Worm (Caenorhabditis elegans): Measurements from ENCODE around the gene mrpl-4.

mrpl-4 gene

DNA sequence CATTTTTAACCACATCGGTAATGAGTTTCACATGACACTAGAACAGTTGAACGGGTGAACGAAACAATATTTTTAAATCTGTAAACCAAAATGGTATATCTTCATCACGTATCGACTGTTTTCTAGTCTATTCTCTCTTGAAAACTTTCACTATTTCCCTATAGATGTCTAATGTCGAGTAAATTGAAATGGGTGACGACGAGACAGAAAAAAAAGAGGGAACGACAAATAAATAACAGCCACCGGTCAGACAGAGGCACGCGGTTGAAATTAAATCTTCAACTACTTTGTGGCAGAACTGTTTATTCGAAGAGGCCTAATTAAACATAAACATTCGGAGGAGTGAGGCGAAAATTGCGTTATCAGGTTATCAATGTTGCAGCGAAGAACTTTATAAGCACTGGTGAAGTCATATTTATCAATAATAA is 32.7 kb upstream of the mrpl-4 start:
- peak; percentile 60 for TF ChIP-seq nhr-80 (tag; optimal IDR thresholded peaks at IDR 0.05)
- TF ChIP-seq F57C9.4 (tag; optimal IDR thresholded peaks at IDR 0.05), result no peak

DNA sequence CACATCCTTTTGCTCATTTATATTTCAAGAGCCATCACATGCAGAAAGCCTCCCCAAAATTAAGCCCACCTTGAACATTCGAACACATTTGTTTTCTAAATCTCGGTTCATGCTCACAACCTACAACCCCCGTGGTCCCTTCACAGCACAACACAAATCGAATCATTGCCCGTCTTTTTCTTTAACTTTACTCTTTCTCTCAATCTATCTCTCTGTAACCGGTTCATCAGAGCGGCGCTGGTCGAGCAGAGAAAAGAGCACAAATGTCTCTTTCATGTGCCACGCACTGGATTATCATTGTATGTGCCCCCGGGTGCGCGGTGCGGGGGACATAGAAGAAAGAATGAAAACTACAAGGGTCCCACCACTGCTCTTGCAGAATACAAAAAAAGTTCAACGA is 31.8 kb upstream of the mrpl-4 start:
- no peak for TF ChIP-seq rpc-1 (optimal IDR thresholded peaks at IDR 0.05)
- TF ChIP-seq rpc-1 (tag; optimal IDR thresholded peaks at IDR 0.05), result no peak
- TF ChIP-seq nfya-2 (GFP tag; IDR thresholded peaks at IDR 0.05), result no peak
- no peak for TF ChIP-seq lin-35 (GFP tag; optimal IDR thresholded peaks at IDR 0.05)
- no peak for TF ChIP-seq ztf-18 (tag; optimal IDR thresholded peaks at IDR 0.05)
- no peak for TF ChIP-seq Y56A3A.18 (GFP tag; IDR thresholded peaks at IDR 0.05)
- no peak for TF ChIP-seq Y95B8A.8 (GFP tag; IDR thresholded peaks at IDR 0.05)
- no peak for TF ChIP-seq tlf-1 (GFP tag; optimal IDR thresholded peaks at IDR 0.05)
- TF ChIP-seq K12H6.12 (tag; optimal IDR thresholded peaks at IDR 0.05), result peak; percentile 26
- 0 out of 2 replicates have a peak, but pooled peaks have one; percentile 15 for TF ChIP-seq zfh-2 (GFP tag; conservative IDR thresholded peaks at IDR 0.05)
- TF ChIP-seq lin-26 (GFP tag; IDR thresholded peaks at IDR 0.05), result 0 out of 2 replicates have a peak, but pooled peaks have one; percentile 49
- no peak for TF ChIP-seq fkh-3 (tag; optimal IDR thresholded peaks at IDR 0.05)

DNA sequence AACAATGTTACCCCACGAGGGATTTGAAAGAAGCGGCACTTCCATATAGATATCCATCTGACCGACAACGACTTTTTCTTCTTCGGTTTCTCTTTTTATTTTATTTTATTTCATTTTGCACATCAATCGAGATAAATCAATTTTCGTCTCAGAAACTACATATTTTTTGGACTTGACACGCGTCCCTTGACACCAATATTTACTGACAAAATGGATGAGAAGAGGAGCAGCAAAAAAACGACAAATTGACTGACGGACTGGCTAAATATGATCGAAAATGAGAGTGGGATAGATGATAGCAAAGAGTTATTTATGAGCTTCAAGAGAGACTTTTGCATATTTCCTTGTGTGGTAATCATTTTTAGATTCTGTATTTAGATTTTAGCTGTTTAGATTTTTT is 29.7 kb upstream of the mrpl-4 start:
- TF ChIP-seq repo-1 (tag; optimal IDR thresholded peaks at IDR 0.05) (no peak), ceh-79 (tag; optimal IDR thresholded peaks at IDR 0.05) (no peak)

DNA sequence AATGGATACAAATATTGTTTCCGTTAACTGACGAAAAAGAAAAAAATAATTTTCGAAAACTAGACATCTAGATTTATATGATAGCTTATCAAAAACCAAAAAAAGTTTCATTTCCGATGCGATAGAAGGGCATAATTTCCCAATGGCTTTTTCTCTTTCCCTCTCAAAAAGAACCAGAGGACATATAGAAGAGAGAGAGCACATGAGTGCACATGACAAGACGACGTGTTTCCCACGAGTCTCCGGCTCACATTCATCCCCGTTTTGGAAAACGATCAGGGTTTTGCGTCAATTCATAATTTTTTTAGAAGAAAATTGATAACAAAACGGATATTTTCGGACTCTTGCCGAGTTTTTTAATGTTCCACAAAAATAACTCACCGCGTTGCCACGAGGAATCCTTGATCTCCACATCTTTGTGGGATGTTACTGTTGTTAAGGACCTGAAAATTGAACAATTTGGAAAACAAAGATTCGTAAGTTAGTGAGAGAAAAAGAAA is 22.7 kb upstream of the mrpl-4 start, which contains the start of gene lmd-3:
Gene lmd-3 (minus strand): TSS at position 450 of the 500 bp plus-strand sequence.
- TF ChIP-seq Y56A3A.18 (GFP tag; IDR thresholded peaks at IDR 0.05) (no peak), F52B5.7 (tag; optimal IDR thresholded peaks at IDR 0.05) (no peak), lag-1 (GFP tag; IDR thresholded peaks at IDR 0.05) (0 out of 2 replicates have a peak, but pooled peaks have one; percentile 24), F33H1.4 (GFP tag; IDR thresholded peaks at IDR 0.05) (no peak)

DNA sequence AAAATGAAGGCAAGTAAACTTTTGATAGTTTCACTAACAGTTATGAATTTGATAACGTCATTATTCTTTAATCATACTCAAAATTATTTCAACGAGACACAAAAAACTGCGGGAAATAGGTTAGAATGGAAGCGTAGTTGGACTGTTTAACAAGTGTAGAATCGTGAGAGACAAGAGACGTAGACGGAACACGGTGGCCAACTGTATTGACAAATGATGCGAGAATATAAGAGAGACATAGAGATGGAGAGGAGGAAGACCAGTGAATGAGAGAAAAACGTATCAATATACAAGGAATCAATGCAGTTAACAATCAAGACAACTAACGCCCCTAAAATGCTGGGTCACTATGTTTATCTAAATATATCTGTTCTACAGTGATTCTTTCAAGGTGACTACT is 21.4 kb upstream of the mrpl-4 start:
- no peak for TF ChIP-seq mxl-1 (tag; optimal IDR thresholded peaks at IDR 0.05)
- TF ChIP-seq nhr-80 (tag; optimal IDR thresholded peaks at IDR 0.05), result peak; percentile 65

DNA sequence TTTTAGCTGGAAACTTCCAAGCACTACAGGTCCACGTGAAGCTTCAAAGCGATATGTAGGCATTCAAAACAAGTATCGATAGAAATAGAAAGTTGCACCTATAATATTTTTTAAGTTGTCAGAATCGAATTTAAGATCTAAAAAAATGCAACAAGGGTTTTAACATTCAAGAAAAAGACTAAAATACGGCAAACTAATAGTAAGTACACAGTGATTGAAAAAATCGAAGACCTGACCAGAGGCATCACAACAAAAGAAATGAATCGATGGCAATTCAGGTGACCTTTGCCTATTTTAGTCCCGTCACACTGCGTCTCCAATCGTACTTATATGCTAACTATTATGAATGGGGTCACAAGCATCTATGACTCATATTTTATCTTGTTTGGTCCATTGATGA is 19.1 kb upstream of the mrpl-4 start, which contains the start of gene T23B12.5:
Gene T23B12.5 (minus strand): TSS at position 101 of the 400 bp plus-strand sequence.
- TF ChIP-seq ets-4 (GFP tag; optimal IDR thresholded peaks at IDR 0.05) (no peak), madf-10 (tag; optimal IDR thresholded peaks at IDR 0.05) (no peak), ceh-58 (GFP tag; IDR thresholded peaks at IDR 0.05) (no peak), F39B2.1 (GFP tag; IDR thresholded peaks at IDR 0.05) (no peak), T07F8.4 (tag; optimal IDR thresholded peaks at IDR 0.05) (no peak), snpc-1.3 (tag; optimal IDR thresholded peaks at IDR 0.05; ENCODE audit: insufficient read depth) (no peak), somi-1 (GFP tag; optimal IDR thresholded peaks at IDR 0.05) (no peak), lir-1 (GFP tag; conservative IDR thresholded peaks at IDR 0.05) (no peak), hlh-26 (GFP tag; conservative IDR thresholded peaks at IDR 0.05) (no peak), tbx-9 (tag; optimal IDR thresholded peaks at IDR 0.05; ENCODE audit: borderline replicate concordance) (no peak), B0019.2 (GFP tag; conservative IDR thresholded peaks at IDR 0.05) (no peak), pbrm-1 (GFP tag; IDR thresholded peaks at IDR 0.05) (no peak)

All from whole organism, young adult.